Worm (Caenorhabditis elegans): ENCODE results near the gene npax-3.

Gene npax-3

ce11 chrIV:10864031-10864430 lies 36.1 kb upstream of the npax-3 start, which contains the start of gene nish-1:
TSS of gene nish-1 (plus strand) at chrIV:10864331.
- TF ChIP-seq ceh-13 (GFP tag; optimal IDR thresholded peaks at IDR 0.05) = no peak
- no peak for TF ChIP-seq sea-1 (GFP tag; conservative IDR thresholded peaks at IDR 0.05)
- TF ChIP-seq pes-1 (GFP tag; IDR thresholded peaks at IDR 0.05) = no peak
- TF ChIP-seq aly-1 (tag; optimal IDR thresholded peaks at IDR 0.05) = no peak
- TF ChIP-seq ceh-36 (tag; optimal IDR thresholded peaks at IDR 0.05) = no peak
- no peak for TF ChIP-seq flt-1 (GFP tag; IDR thresholded peaks at IDR 0.05)
- no peak for TF ChIP-seq ets-7 (tag; optimal IDR thresholded peaks at IDR 0.05)
- TF ChIP-seq B0310.2 (tag; optimal IDR thresholded peaks at IDR 0.05) = no peak
- TF ChIP-seq tbx-37 (GFP tag; conservative IDR thresholded peaks at IDR 0.05) = no peak
- TF ChIP-seq ama-1 (optimal IDR thresholded peaks at IDR 0.05) = no peak

- no peak for TF ChIP-seq hmbx-1 (tag; optimal IDR thresholded peaks at IDR 0.05)
- no peak for TF ChIP-seq F13C5.2 (tag; optimal IDR thresholded peaks at IDR 0.05)
- TF ChIP-seq ceh-13 (GFP tag; optimal IDR thresholded peaks at IDR 0.05) = no peak
- no peak for TF ChIP-seq ceh-36 (tag; optimal IDR thresholded peaks at IDR 0.05)
- no peak for TF ChIP-seq hnd-1 (tag; optimal IDR thresholded peaks at IDR 0.05)
- no peak for TF ChIP-seq pes-1 (GFP tag; IDR thresholded peaks at IDR 0.05)
- TF ChIP-seq ets-7 (tag; optimal IDR thresholded peaks at IDR 0.05) = no peak
- TF ChIP-seq tra-4 (tag; optimal IDR thresholded peaks at IDR 0.05) = no peak
- no peak for TF ChIP-seq flt-1 (GFP tag; IDR thresholded peaks at IDR 0.05)
- TF ChIP-seq ama-1 (optimal IDR thresholded peaks at IDR 0.05) = no peak
- no peak for TF ChIP-seq B0310.2 (tag; optimal IDR thresholded peaks at IDR 0.05)
- no peak for TF ChIP-seq aly-1 (tag; optimal IDR thresholded peaks at IDR 0.05)
- no peak for TF ChIP-seq hmg-4 (GFP tag; optimal IDR thresholded peaks at IDR 0.05)
- TF ChIP-seq tbx-11 (GFP tag; IDR thresholded peaks at IDR 0.05) = no peak
- TF ChIP-seq scrt-1 (GFP tag; IDR thresholded peaks at IDR 0.05) = no peak
- no peak for TF ChIP-seq tbx-37 (GFP tag; conservative IDR thresholded peaks at IDR 0.05)
Observed at ce11 chrIV:10861102-10861501, 33.2 kb upstream of the npax-3 start, which contains the start of gene rbm-22. TSS of gene rbm-22 (plus strand) at chrIV:10861402.

- TF ChIP-seq ceh-13 (GFP tag; optimal IDR thresholded peaks at IDR 0.05) = no peak
- no peak for TF ChIP-seq hmbx-1 (tag; optimal IDR thresholded peaks at IDR 0.05)
- TF ChIP-seq tra-4 (tag; optimal IDR thresholded peaks at IDR 0.05) = no peak
Observed at ce11 chrIV:10858300-10859016, 30.5 kb upstream of the npax-3 start, which contains the start of the genes T11G6.2 and hars-1. TSS of gene T11G6.2 (minus strand) at chrIV:10858496. TSS of gene hars-1 (plus strand) at chrIV:10858957.

ce11 chrIV:10855946-10856345 lies 28.0 kb upstream of the npax-3 start:
- TF ChIP-seq F13C5.2 (tag; optimal IDR thresholded peaks at IDR 0.05) = no peak

ce11 chrIV:10855049-10855448 lies 27.1 kb upstream of the npax-3 start, which contains the start of gene T11G6.3:
TSS of gene T11G6.3 (minus strand) at chrIV:10855237.
- TF ChIP-seq ceh-13 (GFP tag; optimal IDR thresholded peaks at IDR 0.05) (no peak), scrt-1 (GFP tag; IDR thresholded peaks at IDR 0.05) (no peak), tra-4 (tag; optimal IDR thresholded peaks at IDR 0.05) (no peak), hnd-1 (tag; optimal IDR thresholded peaks at IDR 0.05) (no peak), pes-1 (GFP tag; IDR thresholded peaks at IDR 0.05) (no peak), tbx-11 (GFP tag; IDR thresholded peaks at IDR 0.05) (no peak), sea-1 (GFP tag; conservative IDR thresholded peaks at IDR 0.05) (no peak), B0310.2 (tag; optimal IDR thresholded peaks at IDR 0.05) (no peak), ceh-36 (tag; optimal IDR thresholded peaks at IDR 0.05) (no peak), ama-1 (optimal IDR thresholded peaks at IDR 0.05) (no peak), F13C5.2 (tag; optimal IDR thresholded peaks at IDR 0.05) (no peak), hmbx-1 (tag; optimal IDR thresholded peaks at IDR 0.05) (no peak)

- no peak for TF ChIP-seq tbx-37 (GFP tag; conservative IDR thresholded peaks at IDR 0.05)
- TF ChIP-seq F13C5.2 (tag; optimal IDR thresholded peaks at IDR 0.05) = no peak
- no peak for TF ChIP-seq pes-1 (GFP tag; IDR thresholded peaks at IDR 0.05)
- no peak for TF ChIP-seq ceh-36 (tag; optimal IDR thresholded peaks at IDR 0.05)
Observed at ce11 chrIV:10854042-10854441, 26.1 kb upstream of the npax-3 start.

- no peak for TF ChIP-seq sea-1 (GFP tag; conservative IDR thresholded peaks at IDR 0.05)
- TF ChIP-seq pes-1 (GFP tag; IDR thresholded peaks at IDR 0.05) = no peak
- TF ChIP-seq tbx-37 (GFP tag; conservative IDR thresholded peaks at IDR 0.05) = no peak
- TF ChIP-seq hnd-1 (tag; optimal IDR thresholded peaks at IDR 0.05) = no peak
- TF ChIP-seq hmbx-1 (tag; optimal IDR thresholded peaks at IDR 0.05) = no peak
- TF ChIP-seq ets-7 (tag; optimal IDR thresholded peaks at IDR 0.05) = no peak
- no peak for TF ChIP-seq ceh-36 (tag; optimal IDR thresholded peaks at IDR 0.05)
- TF ChIP-seq flt-1 (GFP tag; IDR thresholded peaks at IDR 0.05) = no peak
- no peak for TF ChIP-seq B0310.2 (tag; optimal IDR thresholded peaks at IDR 0.05)
- TF ChIP-seq F13C5.2 (tag; optimal IDR thresholded peaks at IDR 0.05) = no peak
- no peak for TF ChIP-seq scrt-1 (GFP tag; IDR thresholded peaks at IDR 0.05)
- TF ChIP-seq ama-1 (optimal IDR thresholded peaks at IDR 0.05) = no peak
- no peak for TF ChIP-seq aly-1 (tag; optimal IDR thresholded peaks at IDR 0.05)
Observed at ce11 chrIV:10852403-10852802, 24.5 kb upstream of the npax-3 start.

- TF ChIP-seq hmbx-1 (tag; optimal IDR thresholded peaks at IDR 0.05) = no peak
- no peak for TF ChIP-seq tbx-11 (GFP tag; IDR thresholded peaks at IDR 0.05)
- no peak for TF ChIP-seq ceh-36 (tag; optimal IDR thresholded peaks at IDR 0.05)
- TF ChIP-seq ama-1 (optimal IDR thresholded peaks at IDR 0.05) = no peak
- no peak for TF ChIP-seq ets-7 (tag; optimal IDR thresholded peaks at IDR 0.05)
- no peak for TF ChIP-seq flt-1 (GFP tag; IDR thresholded peaks at IDR 0.05)
- no peak for TF ChIP-seq hnd-1 (tag; optimal IDR thresholded peaks at IDR 0.05)
- no peak for TF ChIP-seq tbx-37 (GFP tag; conservative IDR thresholded peaks at IDR 0.05)
- TF ChIP-seq B0310.2 (tag; optimal IDR thresholded peaks at IDR 0.05) = no peak
- TF ChIP-seq hmg-4 (GFP tag; optimal IDR thresholded peaks at IDR 0.05) = no peak
- no peak for TF ChIP-seq aly-1 (tag; optimal IDR thresholded peaks at IDR 0.05)
- no peak for TF ChIP-seq tra-4 (tag; optimal IDR thresholded peaks at IDR 0.05)
- TF ChIP-seq sea-1 (GFP tag; conservative IDR thresholded peaks at IDR 0.05) = no peak
- no peak for TF ChIP-seq scrt-1 (GFP tag; IDR thresholded peaks at IDR 0.05)
- no peak for TF ChIP-seq F13C5.2 (tag; optimal IDR thresholded peaks at IDR 0.05)
- no peak for TF ChIP-seq pes-1 (GFP tag; IDR thresholded peaks at IDR 0.05)
- no peak for TF ChIP-seq ceh-13 (GFP tag; optimal IDR thresholded peaks at IDR 0.05)
Observed at ce11 chrIV:10851833-10852232, 23.9 kb upstream of the npax-3 start, which contains the start of gene T11G6.4. TSS of gene T11G6.4 (minus strand) at chrIV:10851933.
